Worm (Caenorhabditis elegans) whole organism, midembryonic: ENCODE data around the gene mel-46.

Experiments used
- T22C8.4 ChIP-seq: fragments of 200-800 bp; sonication (Bioruptor generic); IDR thresholded peaks from 2 replicates; pipeline ENCODE4 v1.3.6; 2022; ENCODE audit warnings: missing genetic modification characterization, missing compliant biosample characterization
- cog-1 ChIP-seq: sonication (generic microtip); optimal IDR thresholded peaks from 2 replicates; lab custom pipeline; 2016; ENCODE audit warnings: missing genetic modification characterization, missing compliant biosample characterization
- flt-1 ChIP-seq: fragments of 200-800 bp; sonication (Bioruptor generic); IDR thresholded peaks from 2 replicates; pipeline ENCODE4 v1.3.6; 2022; ENCODE audit warnings: missing genetic modification characterization, missing compliant biosample characterization
- klf-2 ChIP-seq: fragments of 200-800 bp; sonication (Bioruptor generic); conservative IDR thresholded peaks from 2 replicates; pipeline ENCODE4 v1.3.6; 2022; ENCODE audit warnings: missing genetic modification reagents, missing genetic modification characterization, missing compliant biosample characterization
- med-1 ChIP-seq: sonication (generic microtip); optimal IDR thresholded peaks from 2 replicates; lab custom pipeline; 2017; ENCODE audit warnings: missing genetic modification characterization, mild to moderate bottlenecking, missing compliant biosample characterization, antibody characterized with exemption, missing genetic modification reagents; ENCODE audit not compliant: insufficient read depth
- ref-1 ChIP-seq: fragments of 200-800 bp; sonication (Bioruptor generic); conservative IDR thresholded peaks from 2 replicates; pipeline ENCODE4 v1.3.6; 2022; ENCODE audit warnings: missing genetic modification reagents, missing genetic modification characterization, missing compliant biosample characterization
- tab-1 ChIP-seq: fragments of 200-800 bp; sonication (Bioruptor generic); IDR thresholded peaks from 2 replicates; pipeline ENCODE4 v1.3.6; 2022; ENCODE audit warnings: missing genetic modification characterization, missing compliant biosample characterization
- ztf-23 ChIP-seq: fragments of 200-800 bp; sonication (Bioruptor generic); IDR thresholded peaks from 2 replicates; pipeline ENCODE4 v1.3.6; 2022; ENCODE audit warnings: missing genetic modification reagents, missing genetic modification characterization, missing compliant biosample characterization
- ztf-29 ChIP-seq: fragments of 200-800 bp; sonication (Bioruptor generic); IDR thresholded peaks from 2 replicates; pipeline ENCODE4 v1.3.6; 2022; ENCODE audit warnings: missing genetic modification reagents, missing genetic modification characterization, missing compliant biosample characterization

ce11 chrIV:16831366-16831765, 31.9 kb downstream of the mel-46 start, which contains the start of gene clec-194:
- TF ChIP-seq tab-1 (GFP tag; lab: Robert Waterston, UW), result no peak
- TF ChIP-seq cog-1 (tag; lab: Kevin White, UChicago), result no peak
- TF ChIP-seq ref-1, result no peak
- TF ChIP-seq flt-1, result no peak
- no peak for TF ChIP-seq klf-2 (GFP tag; lab: Robert Waterston, UW)
- no peak for TF ChIP-seq ztf-29 (GFP tag; lab: Robert Waterston, UW)
- no peak for TF ChIP-seq T22C8.4
- TF ChIP-seq ztf-23 (GFP tag; lab: Robert Waterston, UW), result no peak
- no peak for TF ChIP-seq med-1 (GFP tag; lab: Kevin White, UChicago)
